Fruit fly (Drosophila melanogaster): ENCODE data around the gene CG33278.

- no peak for TF ChIP-seq CG8478 (optimal IDR thresholded peaks at IDR 0.05)
- TF ChIP-seq CTCF (optimal IDR thresholded peaks at IDR 0.05): no peak
These were observed 13.3 kb upstream of the CG33278 start, which contains the start of gene CG14835 for dm6 chr3L:7437366-7437765.

Data from S2 (cell line).